Worm (Caenorhabditis elegans) whole organism, late embryonic: ENCODE results near the gene acp-4.

Experiments used
- dmd-4 ChIP-seq: sonication (generic microtip); optimal IDR thresholded peaks from 2 replicates; lab custom pipeline; 2016; ENCODE audit warnings: borderline replicate concordance, missing genetic modification characterization, missing compliant biosample characterization
- pha-4 ChIP-seq: fragments of 150-350 bp; optimal IDR thresholded peaks from 2 replicates; lab custom pipeline; 2018; ENCODE audit warnings: missing biosample characterization, missing genetic modification reagents, missing genetic modification characterization

DNA sequence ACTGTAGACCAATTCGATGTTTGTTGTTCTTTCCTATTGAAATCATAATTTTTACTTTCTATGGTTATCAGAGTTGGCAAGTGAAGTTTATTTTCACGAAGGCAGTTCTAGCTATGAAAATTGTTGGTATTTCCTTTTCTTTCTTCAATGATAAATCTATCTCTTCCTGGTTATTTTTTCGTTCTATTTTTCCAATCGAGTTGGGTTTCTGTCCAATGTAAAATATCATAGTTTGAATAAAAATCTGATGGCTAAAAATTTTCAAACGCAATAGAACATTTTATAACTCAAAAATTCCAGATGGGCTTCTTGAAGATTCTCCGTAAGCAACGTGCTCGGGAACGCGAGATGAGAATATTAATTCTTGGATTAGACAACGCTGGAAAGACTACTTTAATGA is 9.1 kb upstream of the acp-4 start, which contains the start of gene evl-20:
- TF ChIP-seq dmd-4: no peak
- TF ChIP-seq pha-4: no peak
